Worm (Caenorhabditis elegans): ENCODE measurements around the gene dyf-19.

Gene dyf-19

DNA sequence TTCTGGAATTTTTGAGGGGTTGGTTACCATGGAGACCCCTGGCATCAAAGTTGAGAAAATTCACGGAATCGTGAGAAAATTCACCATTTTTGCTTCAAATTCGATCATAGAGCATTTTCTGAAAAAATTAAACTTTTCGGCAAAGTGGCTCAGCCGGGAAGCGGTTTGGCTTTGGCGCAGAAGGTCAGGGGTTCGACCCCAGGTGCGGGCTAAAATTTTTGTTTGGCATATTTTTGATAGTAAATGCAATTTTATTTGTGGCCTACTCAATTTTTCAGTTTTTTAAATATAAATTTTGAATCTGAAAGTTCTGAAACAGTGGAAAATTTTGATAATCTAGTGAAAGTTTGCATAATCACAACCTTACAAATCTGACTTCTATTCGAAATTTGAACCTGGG is 25.8 kb upstream of the dyf-19 start:
- TF ChIP-seq nhr-12 (tag; optimal IDR thresholded peaks at IDR 0.05) (no peak), lin-13 (tag; optimal IDR thresholded peaks at IDR 0.05) (no peak), hlh-1 (tag; optimal IDR thresholded peaks at IDR 0.05) (no peak), zip-8 (tag; optimal IDR thresholded peaks at IDR 0.05) (no peak), snpc-4 (tag; optimal IDR thresholded peaks at IDR 0.05) (no peak), elt-1 (tag; optimal IDR thresholded peaks at IDR 0.05; ENCODE audit: borderline replicate concordance, insufficient read depth) (no peak), nhr-237 (tag; optimal IDR thresholded peaks at IDR 0.05) (no peak), mep-1 (tag; optimal IDR thresholded peaks at IDR 0.05) (no peak), ztf-11 (tag; optimal IDR thresholded peaks at IDR 0.05) (no peak), mls-2 (tag; optimal IDR thresholded peaks at IDR 0.05) (no peak), nhr-28 (tag; optimal IDR thresholded peaks at IDR 0.05) (no peak), bed-3 (GFP tag; optimal IDR thresholded peaks at IDR 0.05) (no peak), ceh-83 (GFP tag; optimal IDR thresholded peaks at IDR 0.05) (no peak), unc-39 (tag; optimal IDR thresholded peaks at IDR 0.05) (no peak)

DNA sequence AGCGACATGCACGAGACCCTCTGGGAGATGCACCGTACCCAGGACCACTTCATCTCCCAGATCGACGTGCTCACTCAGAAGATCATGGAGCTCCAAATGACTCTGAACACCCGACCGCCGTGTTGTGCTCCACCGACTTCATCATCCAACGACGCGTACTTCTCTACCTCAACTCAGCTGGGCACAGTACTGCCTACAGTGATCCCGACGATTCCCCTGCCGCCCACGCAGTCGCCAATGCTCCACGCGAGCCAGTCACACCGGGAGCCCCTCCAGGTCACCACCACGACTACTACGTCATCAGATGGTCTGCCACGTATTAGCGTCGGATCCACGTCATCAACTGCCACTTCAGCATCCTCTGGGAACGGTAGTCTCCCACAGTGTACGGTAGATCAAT is 19.4 kb upstream of the dyf-19 start:
- TF ChIP-seq bed-3 (GFP tag; optimal IDR thresholded peaks at IDR 0.05), result no peak
- TF ChIP-seq nhr-28 (tag; optimal IDR thresholded peaks at IDR 0.05), result no peak
- no peak for TF ChIP-seq ceh-83 (GFP tag; optimal IDR thresholded peaks at IDR 0.05)
- TF ChIP-seq blmp-1 (tag; optimal IDR thresholded peaks at IDR 0.05), result no peak
- TF ChIP-seq ceh-39 (tag; optimal IDR thresholded peaks at IDR 0.05), result no peak
- TF ChIP-seq sem-2 (GFP tag; optimal IDR thresholded peaks at IDR 0.05), result no peak
- no peak for TF ChIP-seq nhr-2 (tag; optimal IDR thresholded peaks at IDR 0.05)
- TF ChIP-seq ham-2 (GFP tag; optimal IDR thresholded peaks at IDR 0.05), result no peak
- TF ChIP-seq drap-1 (GFP tag; optimal IDR thresholded peaks at IDR 0.05), result no peak
- no peak for TF ChIP-seq nhr-12 (tag; optimal IDR thresholded peaks at IDR 0.05)
- no peak for TF ChIP-seq zip-8 (tag; optimal IDR thresholded peaks at IDR 0.05)
- TF ChIP-seq cnd-1 (tag; optimal IDR thresholded peaks at IDR 0.05), result no peak
- TF ChIP-seq ceh-43 (GFP tag; optimal IDR thresholded peaks at IDR 0.05), result no peak
- TF ChIP-seq hlh-1 (tag; optimal IDR thresholded peaks at IDR 0.05), result no peak
- no peak for TF ChIP-seq unc-120 (tag; optimal IDR thresholded peaks at IDR 0.05; ENCODE audit: poor library complexity, severe bottlenecking)
- no peak for TF ChIP-seq snpc-4 (tag; optimal IDR thresholded peaks at IDR 0.05)

- no peak for TF ChIP-seq drap-1 (GFP tag; optimal IDR thresholded peaks at IDR 0.05)
- TF ChIP-seq zip-8 (tag; optimal IDR thresholded peaks at IDR 0.05), result no peak
- no peak for TF ChIP-seq lin-13 (tag; optimal IDR thresholded peaks at IDR 0.05)
- TF ChIP-seq hlh-1 (tag; optimal IDR thresholded peaks at IDR 0.05), result no peak
- no peak for TF ChIP-seq blmp-1 (tag; optimal IDR thresholded peaks at IDR 0.05)
- no peak for TF ChIP-seq ham-2 (GFP tag; optimal IDR thresholded peaks at IDR 0.05)
Observed at ce11 chrV:19605880-19606279, 19.0 kb upstream of the dyf-19 start, which contains the start of gene nlp-25. TSS of gene nlp-25 (plus strand) at chrV:19606180.

DNA sequence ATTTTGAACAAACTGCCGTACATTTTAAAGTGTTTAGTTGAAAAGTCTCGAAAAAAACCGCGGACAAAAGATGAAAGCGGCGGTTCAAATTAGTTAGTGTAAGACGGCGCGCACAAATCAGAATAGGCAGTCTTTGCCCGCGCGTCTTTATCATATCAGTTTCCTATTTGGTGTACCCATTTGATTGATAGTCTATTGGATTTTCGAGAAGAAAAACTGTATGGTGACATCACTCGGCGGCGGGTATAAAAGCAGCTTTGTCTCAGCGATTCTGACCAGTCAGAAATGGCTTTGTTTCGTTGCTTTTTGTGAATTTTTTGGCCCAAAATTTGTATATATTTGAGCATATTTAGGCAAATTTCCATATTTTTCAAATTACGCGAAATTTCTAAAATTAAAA is 16.2 kb upstream of the dyf-19 start:
- TF ChIP-seq lsy-2 (tag; optimal IDR thresholded peaks at IDR 0.05) (no peak), ham-2 (GFP tag; optimal IDR thresholded peaks at IDR 0.05) (no peak), nhr-28 (tag; optimal IDR thresholded peaks at IDR 0.05) (no peak), nhr-76 (tag; optimal IDR thresholded peaks at IDR 0.05) (no peak), zip-8 (tag; optimal IDR thresholded peaks at IDR 0.05) (no peak), elt-3 (tag; optimal IDR thresholded peaks at IDR 0.05) (no peak), ceh-43 (GFP tag; optimal IDR thresholded peaks at IDR 0.05) (no peak), drap-1 (GFP tag; optimal IDR thresholded peaks at IDR 0.05) (no peak), lin-32 (GFP tag; optimal IDR thresholded peaks at IDR 0.05) (no peak), mls-2 (tag; optimal IDR thresholded peaks at IDR 0.05) (no peak), ceh-83 (GFP tag; optimal IDR thresholded peaks at IDR 0.05) (no peak), ces-1 (GFP tag; optimal IDR thresholded peaks at IDR 0.05) (no peak), bed-3 (GFP tag; optimal IDR thresholded peaks at IDR 0.05) (no peak), snpc-4 (tag; optimal IDR thresholded peaks at IDR 0.05) (no peak), pha-4 (tag; optimal IDR thresholded peaks at IDR 0.05) (no peak), unc-120 (tag; optimal IDR thresholded peaks at IDR 0.05; ENCODE audit: poor library complexity, severe bottlenecking) (no peak)

DNA sequence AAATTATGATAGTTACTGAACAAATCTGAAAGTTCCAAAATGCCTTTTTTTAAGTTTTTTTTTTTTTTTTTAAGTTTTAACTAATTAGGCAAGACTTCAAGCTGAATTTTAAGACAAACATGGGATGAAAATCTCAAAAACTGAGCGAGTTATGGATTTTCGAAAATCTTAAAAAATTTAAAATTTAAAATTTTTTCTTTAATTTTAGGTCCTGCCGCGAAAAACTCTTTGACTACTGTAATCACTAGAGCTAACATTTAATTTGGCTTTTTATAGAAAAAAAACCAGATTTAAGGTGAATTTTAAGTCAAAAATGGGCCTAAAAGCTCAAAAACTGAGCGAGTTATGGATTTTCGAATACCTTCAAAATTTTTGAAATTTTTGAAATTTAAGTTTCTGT is 15.7 kb upstream of the dyf-19 start, which contains the start of gene grsp-1:
grsp-1 (plus strand) TSS at position 301 of the 400 bp plus-strand sequence.
- TF ChIP-seq lin-13 (tag; optimal IDR thresholded peaks at IDR 0.05) (no peak), drap-1 (GFP tag; optimal IDR thresholded peaks at IDR 0.05) (no peak), nhr-12 (tag; optimal IDR thresholded peaks at IDR 0.05) (no peak), hlh-1 (tag; optimal IDR thresholded peaks at IDR 0.05) (no peak), ceh-39 (tag; optimal IDR thresholded peaks at IDR 0.05) (no peak), cnd-1 (tag; optimal IDR thresholded peaks at IDR 0.05) (no peak), zip-8 (tag; optimal IDR thresholded peaks at IDR 0.05) (no peak), sptf-1 (tag; optimal IDR thresholded peaks at IDR 0.05) (no peak), tbx-8 (GFP tag; optimal IDR thresholded peaks at IDR 0.05) (no peak), mep-1 (tag; optimal IDR thresholded peaks at IDR 0.05) (no peak), ham-2 (GFP tag; optimal IDR thresholded peaks at IDR 0.05) (no peak), ces-1 (GFP tag; optimal IDR thresholded peaks at IDR 0.05) (no peak), M03D4.4 (tag; optimal IDR thresholded peaks at IDR 0.05) (no peak), nhr-76 (tag; optimal IDR thresholded peaks at IDR 0.05) (no peak), unc-120 (tag; optimal IDR thresholded peaks at IDR 0.05; ENCODE audit: poor library complexity, severe bottlenecking) (no peak), flh-1 (GFP tag; optimal IDR thresholded peaks at IDR 0.05) (no peak), blmp-1 (tag; optimal IDR thresholded peaks at IDR 0.05) (no peak)

All from whole organism, mixed stage, embryonic.